Worm (Caenorhabditis elegans): ENCODE results near the gene aqp-10.

DNA sequence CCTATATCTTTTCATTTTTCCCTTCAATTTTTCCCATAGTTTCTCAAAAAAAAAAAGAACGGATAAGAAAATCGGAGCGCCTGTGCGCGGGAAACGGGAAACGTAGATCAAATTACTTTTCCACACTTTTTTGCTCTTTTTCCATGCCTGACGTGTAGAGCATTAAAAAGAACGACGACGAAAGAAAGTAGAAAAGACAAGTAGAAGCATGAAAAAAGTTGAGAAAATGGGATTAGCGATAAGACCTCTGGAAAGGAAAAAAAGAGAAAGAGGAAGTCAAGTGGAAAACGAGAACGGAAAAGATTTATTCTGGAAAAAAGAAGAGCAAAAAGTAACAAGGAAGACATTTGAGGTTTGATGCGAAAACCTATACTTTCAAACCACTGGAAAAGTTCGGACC, 41.1 kb downstream of the aqp-10 start:
- TF ChIP-seq klf-2 (GFP tag; conservative IDR thresholded peaks at IDR 0.05) (no peak), tab-1 (GFP tag; IDR thresholded peaks at IDR 0.05) (no peak), cog-1 (tag; optimal IDR thresholded peaks at IDR 0.05) (no peak), med-1 (GFP tag; optimal IDR thresholded peaks at IDR 0.05; ENCODE audit: insufficient read depth) (no peak), flt-1 (GFP tag; IDR thresholded peaks at IDR 0.05) (no peak), ref-1 (GFP tag; conservative IDR thresholded peaks at IDR 0.05) (no peak), ztf-23 (GFP tag; IDR thresholded peaks at IDR 0.05) (no peak)

All from whole organism, midembryonic.